Worm (Caenorhabditis elegans) whole organism, L4 larva: ENCODE measurements around the gene Y57G11C.41.

Experiments
- R02D3.7 ChIP-seq: fragments of 150-350 bp; sonication (generic microtip); optimal IDR thresholded peaks from 3 replicates; lab custom pipeline; 2014; ENCODE audit warnings: missing biosample characterization, missing genetic modification characterization
- Y48G9A.11 ChIP-seq: fragments of 200-800 bp; sonication (Bioruptor generic); IDR thresholded peaks from 2 replicates; pipeline ENCODE4 v1.3.6; 2022; ENCODE audit warnings: missing genetic modification reagents, missing genetic modification characterization, missing compliant biosample characterization
- aha-1 ChIP-seq: fragments of 150-350 bp; peaks from one replicate; lab custom pipeline; 2014; ENCODE audit warnings: missing biosample characterization, missing genetic modification characterization
- ceh-82 ChIP-seq: sonication (generic microtip); optimal IDR thresholded peaks from 2 replicates; lab custom pipeline; 2017; ENCODE audit warnings: missing biosample characterization, missing genetic modification characterization
- ces-1 ChIP-seq: fragments of 150-350 bp; sonication (generic microtip); optimal IDR thresholded peaks from 4 replicates; lab custom pipeline; 2014; ENCODE audit warnings: missing biosample characterization, missing genetic modification reagents, missing genetic modification characterization
- daf-16 ChIP-seq, 3 experiments: sonication (generic microtip); optimal IDR thresholded peaks; 2 replicates each; lab custom pipeline; 2016 to 2017; ENCODE audit warnings: missing genetic modification characterization in 3 of 3, missing genetic modification reagents in 3 of 3, mild to moderate bottlenecking in 2 of 3, missing compliant biosample characterization in 2 of 3, missing biosample characterization in 1 of 3, moderate library complexity in 1 of 3
- dmd-6 ChIP-seq: fragments of 200-800 bp; sonication (Bioruptor generic); IDR thresholded peaks from 2 replicates; pipeline ENCODE4 v1.3.6; 2022; ENCODE audit warnings: missing genetic modification reagents, missing genetic modification characterization, missing compliant biosample characterization
- dmd-9 ChIP-seq: fragments of 200-800 bp; sonication (Bioruptor generic); IDR thresholded peaks from 2 replicates; pipeline ENCODE4 v1.3.6; 2022; ENCODE audit warnings: missing genetic modification reagents, missing genetic modification characterization, missing compliant biosample characterization
- dve-1 ChIP-seq: sonication (generic microtip); optimal IDR thresholded peaks from 2 replicates; lab custom pipeline; 2017; ENCODE audit warnings: antibody characterized with exemption, mild to moderate bottlenecking, missing genetic modification characterization, missing compliant biosample characterization; ENCODE audit not compliant: insufficient read depth
- fos-1 ChIP-seq: fragments of 150-350 bp; optimal IDR thresholded peaks from 2 replicates; lab custom pipeline; 2014; ENCODE audit warnings: missing biosample characterization, missing genetic modification characterization
- hlh-30 ChIP-seq: sonication (generic microtip); optimal IDR thresholded peaks from 2 replicates; lab custom pipeline; 2017; ENCODE audit warnings: antibody characterized with exemption, mild to moderate bottlenecking, missing genetic modification characterization, missing compliant biosample characterization; ENCODE audit not compliant: insufficient read depth
- hmg-1.1 ChIP-seq: fragments of 200-800 bp; sonication (Bioruptor generic); IDR thresholded peaks from 2 replicates; pipeline ENCODE4 v1.3.6; 2022; ENCODE audit warnings: missing genetic modification reagents, missing genetic modification characterization, missing compliant biosample characterization
- jun-1 ChIP-seq: fragments of 150-350 bp; optimal IDR thresholded peaks from 2 replicates; lab custom pipeline; 2014; ENCODE audit warnings: missing biosample characterization, missing genetic modification reagents, missing genetic modification characterization
- lim-7 ChIP-seq: fragments of 200-800 bp; sonication (Bioruptor generic); IDR thresholded peaks from 2 replicates; pipeline ENCODE4 v1.3.6; 2022; ENCODE audit warnings: missing genetic modification characterization, missing compliant biosample characterization
- lin-38 ChIP-seq: fragments of 200-800 bp; sonication (Bioruptor generic); IDR thresholded peaks from 2 replicates; pipeline ENCODE4 v1.3.6; 2022; ENCODE audit warnings: missing genetic modification reagents, missing genetic modification characterization, missing compliant biosample characterization
- lin-39 ChIP-seq: fragments of 150-350 bp; optimal IDR thresholded peaks from 2 replicates; lab custom pipeline; 2014; ENCODE audit warnings: missing biosample characterization, missing genetic modification reagents, missing genetic modification characterization
- lsy-2 ChIP-seq, 2 experiments: fragments of 150-350 bp in 1 of 2; sonication (generic microtip) in 1 of 2; optimal IDR thresholded peaks; 2 replicates each; lab custom pipeline; 2014 to 2017; ENCODE audit warnings: missing biosample characterization in 2 of 2, missing genetic modification characterization in 2 of 2
- madf-5 ChIP-seq, 2 experiments: fragments of 200-800 bp; sonication (Bioruptor generic); IDR thresholded peaks; 2 replicates each; pipeline ENCODE4 v1.3.6; 2022; ENCODE audit warnings: missing compliant biosample characterization in 2 of 2, missing genetic modification characterization in 2 of 2
- nhr-111 ChIP-seq: fragments of 200-800 bp; sonication (Bioruptor generic); optimal IDR thresholded peaks from 2 replicates; lab custom pipeline; 2018; ENCODE audit warnings: mild to moderate bottlenecking, missing genetic modification characterization, missing compliant biosample characterization
- nhr-25 ChIP-seq: sonication (generic microtip); optimal IDR thresholded peaks from 2 replicates; lab custom pipeline; 2017; ENCODE audit warnings: missing genetic modification characterization, mild to moderate bottlenecking, missing compliant biosample characterization, antibody characterized with exemption, moderate library complexity, borderline replicate concordance; ENCODE audit not compliant: insufficient read depth
- nhr-28 ChIP-seq: fragments of 150-350 bp; optimal IDR thresholded peaks from 2 replicates; lab custom pipeline; 2014; ENCODE audit warnings: missing biosample characterization, missing genetic modification characterization
- nhr-41 ChIP-seq: fragments of 200-800 bp; sonication (Bioruptor generic); IDR thresholded peaks from 2 replicates; pipeline ENCODE4 v1.3.6; 2022; ENCODE audit warnings: missing genetic modification reagents, missing genetic modification characterization, missing compliant biosample characterization
- nhr-42 ChIP-seq: fragments of 200-800 bp; sonication (Bioruptor generic); IDR thresholded peaks from 2 replicates; pipeline ENCODE4 v1.3.6; 2022; ENCODE audit warnings: missing genetic modification characterization, missing compliant biosample characterization
- nhr-76 ChIP-seq: fragments of 150-350 bp; optimal IDR thresholded peaks from 2 replicates; lab custom pipeline; 2014; ENCODE audit warnings: missing biosample characterization, missing genetic modification characterization
- rbr-2 ChIP-seq: sonication (generic microtip); optimal IDR thresholded peaks from 2 replicates; lab custom pipeline; 2016; ENCODE audit warnings: missing genotype, missing genetic modification characterization, missing compliant biosample characterization
- saeg-2 ChIP-seq: fragments of 200-800 bp; sonication (Bioruptor generic); IDR thresholded peaks from 2 replicates; pipeline ENCODE4 v1.3.6; 2022; ENCODE audit warnings: missing genetic modification reagents, missing genetic modification characterization, missing compliant biosample characterization
- sdz-12 ChIP-seq: fragments of 200-800 bp; sonication (Bioruptor generic); optimal IDR thresholded peaks from 2 replicates; lab custom pipeline; 2018; ENCODE audit warnings: mild to moderate bottlenecking, missing genetic modification characterization, missing compliant biosample characterization
- snpc-1.2 ChIP-seq: fragments of 200-800 bp; sonication (Bioruptor generic); IDR thresholded peaks from 2 replicates; pipeline ENCODE4 v1.3.6; 2022; ENCODE audit warnings: missing genetic modification reagents, missing genetic modification characterization, missing compliant biosample characterization
- snpc-4 ChIP-seq: fragments of 150-350 bp; optimal IDR thresholded peaks from 2 replicates; lab custom pipeline; 2014; ENCODE audit warnings: missing biosample characterization, missing genetic modification characterization
- unc-62 ChIP-seq, 3 experiments: fragments of 150-350 bp in 1 of 3; sonication (generic microtip); optimal IDR thresholded peaks in 2 of 3; peaks in 1 of 3; 1 replicate in 1 of 3; 2 replicates in 2 of 3; lab custom pipeline; 2014 to 2017; ENCODE audit warnings: missing biosample characterization in 3 of 3, missing genetic modification characterization in 3 of 3, missing genetic modification reagents in 3 of 3, missing genotype in 1 of 3

The Y57G11C.41 gene

DNA sequence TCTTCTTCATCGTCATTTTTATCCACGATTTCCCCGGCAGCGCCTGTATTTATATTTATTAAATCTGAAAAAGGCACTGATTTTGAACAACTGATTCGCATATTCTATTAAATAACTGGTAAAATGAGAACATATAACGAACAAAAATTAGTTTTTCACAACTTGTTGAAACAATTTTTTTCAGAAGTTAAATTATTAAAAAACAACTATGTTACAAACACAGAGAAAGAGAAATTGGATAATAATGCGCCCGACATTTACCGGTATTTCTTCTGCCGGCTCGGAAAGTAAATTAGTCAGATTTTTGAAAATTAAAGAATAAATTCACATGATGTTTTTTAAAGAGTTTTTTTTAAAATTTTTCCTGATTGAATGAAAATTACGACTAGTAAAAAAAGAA lies 6.4 kb downstream of the Y57G11C.41 start, which contains the start of gene haf-8:
haf-8 (minus strand) TSS at position 101 of the 400 bp plus-strand sequence.
- TF ChIP-seq hmg-1.1 (no peak), Y48G9A.11 (no peak), lin-39 (tag; lab: Kevin White, UChicago) (no peak), dve-1 (tag; lab: Kevin White, UChicago) (no peak), dmd-6 (GFP tag; lab: Robert Waterston, UW) (no peak), snpc-4 (no peak), R02D3.7 (tag; lab: Kevin White, UChicago) (no peak), nhr-42 (GFP tag; lab: Robert Waterston, UW) (no peak), aha-1 (tag; lab: Kevin White, UChicago) (no peak), nhr-76 (tag; lab: Kevin White, UChicago) (no peak), madf-5 (GFP tag; IDR thresholded peaks at IDR 0.05; lab: Robert Waterston, UW) (no peak), lim-7 (GFP tag; lab: Robert Waterston, UW) (no peak), ceh-82 (tag; lab: Kevin White, UChicago) (no peak), fos-1 (tag; lab: Kevin White, UChicago) (no peak), dmd-9 (GFP tag; lab: Robert Waterston, UW) (no peak), lin-38 (GFP tag; lab: Robert Waterston, UW) (no peak), lsy-2 (tag; optimal IDR thresholded peaks at IDR 0.05; lab: Kevin White, UChicago) (no peak)

DNA sequence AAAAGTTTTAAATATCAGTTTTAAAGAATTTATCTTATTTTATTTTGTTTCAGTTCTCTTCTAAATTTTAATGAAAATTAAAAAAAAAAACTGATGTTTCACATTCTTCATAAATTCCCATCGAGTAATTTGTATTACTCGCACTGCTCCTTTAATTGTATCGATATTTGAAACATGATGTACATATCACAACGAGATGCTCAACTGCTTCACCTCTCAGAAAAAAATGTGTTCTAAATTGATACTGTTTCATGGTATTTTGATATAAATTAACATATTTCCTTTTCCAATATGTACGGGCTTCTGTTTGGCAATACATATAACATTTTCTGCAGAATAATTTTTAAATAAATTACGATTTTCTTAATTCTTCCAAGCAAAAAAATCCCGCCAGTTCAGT lies 18.5 kb downstream of the Y57G11C.41 start:
- TF ChIP-seq snpc-1.2, result peak; percentile 45; the same call in 1 of the 2 replicates
- no peak for TF ChIP-seq ces-1
- TF ChIP-seq nhr-41 (GFP tag; lab: Robert Waterston, UW), result no peak
- no peak for TF ChIP-seq rbr-2 (tag; lab: Kevin White, UChicago)

DNA sequence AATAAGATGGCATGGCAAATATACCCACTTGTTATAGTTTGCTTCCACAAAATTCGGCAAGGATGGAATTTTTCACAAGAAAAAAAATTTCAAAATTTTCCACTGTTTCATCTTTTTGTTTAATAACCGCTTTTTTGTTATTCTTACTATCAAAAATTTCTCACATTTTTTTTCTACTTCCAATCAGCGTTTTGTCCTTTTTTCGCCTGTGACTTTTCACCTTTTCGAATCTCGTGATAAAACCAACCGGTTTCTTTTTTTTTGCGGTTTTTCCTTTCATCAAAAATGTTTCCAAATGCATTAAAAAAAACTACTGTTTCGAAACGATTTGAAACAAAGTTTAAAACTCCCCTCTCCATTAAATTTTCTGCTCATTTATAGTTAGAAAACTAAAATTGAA lies 27.1 kb downstream of the Y57G11C.41 start:
- TF ChIP-seq aha-1 (tag; lab: Kevin White, UChicago) (peak; percentile 65), sdz-12 (GFP tag; lab: Kevin White, UChicago) (no peak), jun-1 (no peak), snpc-1.2 (0 out of 2 replicates have a peak, but pooled peaks have one; percentile 19), unc-62 (GFP tag; optimal IDR thresholded peaks at IDR 0.05 in 1 of 2; lab: Kevin White, UChicago) (peak in 1 of 2 experiments; percentile 21), unc-62 (tag; optimal IDR thresholded peaks at IDR 0.05; lab: Kevin White, UChicago) (no peak)

DNA sequence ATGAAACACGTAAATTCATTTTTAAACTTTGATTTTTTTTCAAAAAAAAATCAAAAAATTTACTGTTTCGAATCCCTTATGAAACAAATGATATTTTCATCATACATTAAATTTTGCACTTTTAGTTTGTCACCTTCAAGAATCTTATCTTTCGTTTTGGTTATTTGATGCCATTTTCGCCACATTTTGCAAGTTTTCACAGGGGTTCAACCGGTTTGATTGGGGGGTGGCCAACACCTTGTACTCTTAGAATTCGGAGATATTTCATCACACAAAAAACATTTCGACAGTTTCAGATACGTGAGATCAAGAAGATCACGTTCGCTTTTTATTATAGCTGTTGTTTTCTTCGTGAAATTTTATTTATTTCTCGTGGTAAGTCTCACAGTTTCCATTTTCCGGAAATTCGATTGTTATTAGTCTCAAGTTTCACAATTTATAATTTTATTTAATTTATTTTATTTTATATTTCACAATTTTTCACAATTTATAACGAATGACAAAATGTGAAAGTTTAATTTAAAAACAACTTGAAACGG lies 29.0 kb downstream of the Y57G11C.41 start, which contains the start of gene Y57G11C.31:
Y57G11C.31 (plus strand) TSS at position 276 of the 539 bp plus-strand sequence.
- TF ChIP-seq aha-1 (tag; lab: Kevin White, UChicago) (peak; percentile 61), nhr-111 (no peak), hlh-30 (tag; lab: Kevin White, UChicago) (no peak), nhr-28 (tag; lab: Kevin White, UChicago) (peak; percentile 26)

DNA sequence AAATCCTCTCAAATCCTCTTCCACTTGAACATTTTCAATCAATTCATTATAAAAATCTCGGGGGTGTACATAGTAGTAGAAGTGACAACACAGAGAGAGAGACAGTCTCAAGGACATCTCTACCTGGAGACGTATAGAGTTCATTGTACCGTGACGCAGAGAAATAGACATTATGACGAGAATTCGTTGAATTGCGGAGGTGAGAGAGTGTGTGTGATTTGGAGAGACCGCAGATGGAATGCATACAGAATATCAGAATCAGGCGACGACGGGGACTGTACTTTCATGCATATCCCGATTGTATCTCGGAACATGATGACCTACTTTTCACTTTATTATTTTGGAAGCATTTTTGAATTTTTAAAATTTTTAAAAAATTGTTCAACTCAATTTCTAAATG lies 30.4 kb downstream of the Y57G11C.41 start:
- TF ChIP-seq daf-16 (GFP tag; optimal IDR thresholded peaks at IDR 0.05; lab: Kevin White, UChicago) (no peak), daf-16 (tag; optimal IDR thresholded peaks at IDR 0.05; lab: Kevin White, UChicago) (no peak), nhr-25 (peak; percentile 42), nhr-28 (tag; lab: Kevin White, UChicago) (peak; percentile 48), hlh-30 (tag; lab: Kevin White, UChicago) (peak; percentile 67)

DNA sequence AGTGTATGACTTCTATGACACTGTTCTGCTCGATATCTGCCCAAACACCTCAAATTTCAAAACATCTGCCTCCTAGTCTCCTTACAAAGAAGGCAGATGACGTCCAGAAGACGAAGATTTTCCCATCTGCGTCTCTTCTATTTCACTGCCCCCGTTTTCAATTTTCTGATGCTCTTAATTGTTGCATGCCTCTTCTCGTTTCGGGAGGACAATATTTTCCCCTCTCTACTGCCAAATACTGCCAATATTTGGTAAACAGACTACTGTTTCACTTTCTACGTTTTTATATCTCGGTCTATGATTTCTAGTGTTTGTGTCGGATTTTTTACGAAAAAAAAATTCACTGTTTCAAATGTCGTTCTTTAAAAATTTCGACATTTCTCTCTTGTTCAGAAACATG lies 44.8 kb downstream of the Y57G11C.41 start:
- TF ChIP-seq unc-62 (GFP tag; optimal IDR thresholded peaks at IDR 0.05 in 1 of 2; lab: Kevin White, UChicago) (peak in 1 of 2 experiments; percentile 53), unc-62 (tag; optimal IDR thresholded peaks at IDR 0.05; lab: Kevin White, UChicago) (no peak), saeg-2 (no peak)
